Fruit fly (Drosophila melanogaster): ENCODE measurements around the gene CG13280.
A peak's percentile ranks its signal among the peaks of the same experiment; 100 is the strongest.

CG13280 gene

DNA sequence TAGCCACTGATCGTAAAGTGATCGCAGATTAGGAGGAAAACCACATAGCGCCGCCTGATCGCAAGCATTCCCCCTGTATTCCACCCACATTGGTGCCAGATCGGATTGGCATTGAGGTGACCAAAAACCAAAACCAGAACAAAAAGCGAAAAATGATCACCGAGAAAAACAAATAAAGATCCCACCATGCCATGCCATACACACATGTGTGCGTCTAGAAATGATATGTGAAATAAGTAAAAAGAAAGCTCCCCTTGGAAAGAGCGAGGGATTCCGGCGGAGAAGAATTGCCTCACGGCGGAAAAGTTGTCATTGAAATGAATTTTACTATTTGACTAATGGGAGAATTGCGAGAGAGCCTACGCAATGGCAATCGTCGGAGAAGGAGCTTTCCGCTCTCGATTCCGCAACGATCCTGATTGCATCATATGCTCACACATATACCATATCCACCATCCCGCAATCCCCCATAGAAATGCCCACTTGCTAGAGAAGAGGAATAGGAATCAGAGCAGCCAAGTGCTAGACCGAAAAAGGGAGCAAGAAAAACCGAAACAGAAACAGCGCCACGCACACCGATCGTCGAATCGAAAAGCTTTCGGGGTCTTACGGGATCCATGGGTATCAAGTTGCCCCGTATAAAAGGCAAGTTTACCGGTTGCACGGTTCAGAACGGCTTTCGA, 54.7 kb downstream of the CG13280 start, which contains the start of gene Mhc:
TSS of gene Mhc (plus strand) at position 497 of the 683 bp plus-strand sequence.
- peak; percentile 86 for TF ChIP-seq CG12769 (tag; optimal IDR thresholded peaks at IDR 0.05)
- no peak for TF ChIP-seq CG4360 (GFP tag; IDR thresholded peaks at IDR 0.05)
- TF ChIP-seq Med (GFP tag) = peak; percentile 69
- 0 out of 3 replicates have a peak, but pooled peaks have one; percentile 60 for TF ChIP-seq sr (GFP tag; IDR thresholded peaks at IDR 0.05)
- peak; percentile 15 for TF ChIP-seq cg (GFP tag; optimal IDR thresholded peaks at IDR 0.05)
- peak; percentile 71 for TF ChIP-seq sd (tag; optimal IDR thresholded peaks at IDR 0.05)
- peak in 1 of 2 experiments; percentile 94 for TF ChIP-seq Pdp1 (GFP tag; optimal IDR thresholded peaks at IDR 0.05)
- no peak for TF ChIP-seq org-1 (GFP tag; optimal IDR thresholded peaks at IDR 0.05)
- no peak for TF ChIP-seq CG15011 (GFP tag; optimal IDR thresholded peaks at IDR 0.05)
- TF ChIP-seq Deaf1 (tag; optimal IDR thresholded peaks at IDR 0.05) = peak; percentile 10
- TF ChIP-seq Ets65A (GFP tag) = peak; percentile 89
- TF ChIP-seq zf30C (GFP tag; optimal IDR thresholded peaks at IDR 0.05) = no peak
- no peak for TF ChIP-seq CG34224 (GFP tag; IDR thresholded peaks at IDR 0.05; ENCODE audit: partially characterized antibody)
- peak; percentile 60; the same call in 2 of the 3 replicates for TF ChIP-seq so (GFP tag; IDR thresholded peaks at IDR 0.05)
- no peak for TF ChIP-seq Usf (GFP tag; optimal IDR thresholded peaks at IDR 0.05)
- TF ChIP-seq Mrtf (GFP tag; IDR thresholded peaks at IDR 0.05) = 0 out of 3 replicates have a peak, but pooled peaks have one; percentile 13
- peak; percentile 17 to 58 for TF ChIP-seq Trl (optimal IDR thresholded peaks at IDR 0.05)
- no peak for TF ChIP-seq Trl (GFP tag; optimal IDR thresholded peaks at IDR 0.05)
- peak; percentile 20 for TF ChIP-seq trem (tag; optimal IDR thresholded peaks at IDR 0.05)
- TF ChIP-seq Doc2 (GFP tag; IDR thresholded peaks at IDR 0.05) = no peak
- TF ChIP-seq slbo (GFP tag; IDR thresholded peaks at IDR 0.05) = peak; percentile 19; the same call in 1 of the 2 replicates
- no peak for TF ChIP-seq CG9932 (GFP tag; IDR thresholded peaks at IDR 0.05)
- peak; percentile 55 for TF ChIP-seq twi (tag; optimal IDR thresholded peaks at IDR 0.05)
- peak; percentile 17 for TF ChIP-seq CG10543 (GFP tag; optimal IDR thresholded peaks at IDR 0.05)
- TF ChIP-seq gsb (GFP tag; IDR thresholded peaks at IDR 0.05) = 0 out of 2 replicates have a peak, but pooled peaks have one; percentile 10

DNA sequence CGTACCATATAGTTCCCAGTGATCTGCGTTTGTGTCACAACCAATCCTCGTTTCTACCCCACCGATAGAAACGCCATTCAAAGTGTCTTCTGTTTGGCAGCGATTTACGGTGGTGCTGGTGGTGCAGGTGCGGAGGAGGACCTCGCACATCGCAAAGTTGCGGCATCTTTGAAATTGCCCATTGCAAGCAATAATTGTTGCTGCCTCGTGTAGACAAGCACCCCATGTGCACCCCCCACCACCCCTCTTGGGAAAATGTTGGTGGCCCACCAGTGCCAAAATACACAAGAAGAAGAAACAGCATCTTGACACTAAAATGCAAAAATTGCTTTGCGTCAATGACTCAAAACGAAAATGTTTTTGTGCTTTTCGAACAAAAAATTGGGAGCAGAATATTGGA, 56.4 kb downstream of the CG13280 start:
- TF ChIP-seq ken (GFP tag; IDR thresholded peaks at IDR 0.05) = no peak
- no peak for TF ChIP-seq ro (GFP tag; IDR thresholded peaks at IDR 0.05)
- TF ChIP-seq gsb-n (tag; optimal IDR thresholded peaks at IDR 0.05) = no peak
- TF ChIP-seq Ets65A (GFP tag) = peak; percentile 58
- TF ChIP-seq GATAe (GFP tag; conservative IDR thresholded peaks at IDR 0.05) = no peak
- TF ChIP-seq Med (GFP tag) = no peak
- 0 out of 2 replicates have a peak, but pooled peaks have one; percentile 21 for TF ChIP-seq toy (GFP tag; IDR thresholded peaks at IDR 0.05)
- TF ChIP-seq CrebB (tag; optimal IDR thresholded peaks at IDR 0.05) = no peak
- TF ChIP-seq HHEX (GFP tag; optimal IDR thresholded peaks at IDR 0.05) = no peak
- TF ChIP-seq CG17829 (tag; optimal IDR thresholded peaks at IDR 0.05) = no peak
- no peak for TF ChIP-seq ac (GFP tag; optimal IDR thresholded peaks at IDR 0.05)
- no peak for TF ChIP-seq mirr (GFP tag; optimal IDR thresholded peaks at IDR 0.05)
- TF ChIP-seq CG31441 (GFP tag; IDR thresholded peaks at IDR 0.05) = no peak
- TF ChIP-seq ato (GFP tag; IDR thresholded peaks at IDR 0.05; ENCODE audit: partially characterized antibody) = no peak
- no peak for TF ChIP-seq ase (GFP tag; IDR thresholded peaks at IDR 0.05)

DNA sequence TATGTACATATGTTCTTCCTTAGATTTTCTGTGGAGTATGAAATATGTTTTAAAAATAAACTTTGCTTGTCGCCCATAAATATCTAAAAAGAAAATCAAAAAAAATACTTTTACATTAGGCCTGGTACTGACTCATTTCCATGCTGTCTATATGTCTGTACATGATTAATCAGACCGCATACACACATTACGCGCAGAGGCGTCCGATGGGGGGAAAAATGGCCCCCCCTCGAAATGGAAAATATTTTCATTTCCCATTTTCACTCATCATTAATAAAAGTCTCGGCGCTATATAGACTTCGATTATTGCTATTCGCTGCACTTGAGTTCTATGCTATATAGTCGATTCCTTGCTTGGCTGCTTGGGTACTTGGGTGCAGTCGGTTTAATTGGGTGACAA, 59.0 kb downstream of the CG13280 start:
- 0 out of 3 replicates have a peak, but pooled peaks have one; percentile 37 for TF ChIP-seq ci (GFP tag; IDR thresholded peaks at IDR 0.05)
- TF ChIP-seq Sox102F (GFP tag; optimal IDR thresholded peaks at IDR 0.05) = peak; percentile 37
- 0 out of 2 replicates have a peak, but pooled peaks have one; percentile 11 for TF ChIP-seq CG9932 (GFP tag; IDR thresholded peaks at IDR 0.05)
- TF ChIP-seq Taf1 (GFP tag; IDR thresholded peaks at IDR 0.05) = 0 out of 2 replicates have a peak, but pooled peaks have one; percentile 7
- peak; percentile 11 for TF ChIP-seq unpg (GFP tag; optimal IDR thresholded peaks at IDR 0.05)
- TF ChIP-seq gce (GFP tag; IDR thresholded peaks at IDR 0.05) = 0 out of 3 replicates have a peak, but pooled peaks have one; percentile 27
- no peak for TF ChIP-seq inv (GFP tag; IDR thresholded peaks at IDR 0.05; ENCODE audit: partially characterized antibody)
- TF ChIP-seq CG2120 (GFP tag; optimal IDR thresholded peaks at IDR 0.05) = peak; percentile 10
- peak; percentile 65 for TF ChIP-seq sens (GFP tag)
- TF ChIP-seq CG12299 (tag; optimal IDR thresholded peaks at IDR 0.05) = no peak
- TF ChIP-seq Ets65A (GFP tag) = peak; percentile 76
- TF ChIP-seq Rfx (GFP tag; IDR thresholded peaks at IDR 0.05) = peak; percentile 23; the same call in 1 of the 2 replicates
- TF ChIP-seq gem (tag; optimal IDR thresholded peaks at IDR 0.05) = peak; percentile 4
- peak; percentile 59 for TF ChIP-seq Med (GFP tag)

All from whole organism, embryonic.